Worm (Caenorhabditis elegans) whole organism, L2 larva: Measurements from ENCODE around the gene F52D2.7.

ENCODE experiments used
- C34F6.9 ChIP-seq: fragments of 150-350 bp; optimal IDR thresholded peaks from 2 replicates; lab custom pipeline; 2014; ENCODE audit warnings: missing biosample characterization, missing genetic modification characterization
- F13H6.1 ChIP-seq: sonication (generic microtip); optimal IDR thresholded peaks from 2 replicates; lab custom pipeline; 2016; ENCODE audit warnings: missing genetic modification characterization, missing compliant biosample characterization
- R02D3.7 ChIP-seq: fragments of 150-350 bp; optimal IDR thresholded peaks from 2 replicates; lab custom pipeline; 2014; ENCODE audit warnings: missing biosample characterization, missing genetic modification characterization
- Y55F3AM.14 ChIP-seq: fragments of 200-800 bp; sonication (Bioruptor generic); optimal IDR thresholded peaks from 2 replicates; lab custom pipeline; 2018; ENCODE audit warnings: mild to moderate bottlenecking, missing genetic modification characterization, missing compliant biosample characterization
- ZK546.5 ChIP-seq: sonication (generic microtip); optimal IDR thresholded peaks from 2 replicates; lab custom pipeline; 2017; ENCODE audit warnings: missing biosample characterization, missing genetic modification characterization
- alr-1 ChIP-seq: fragments of 150-350 bp; optimal IDR thresholded peaks from 2 replicates; lab custom pipeline; 2014; ENCODE audit warnings: missing biosample characterization, missing genetic modification characterization
- aly-2 ChIP-seq: fragments of 150-350 bp; optimal IDR thresholded peaks from 2 replicates; lab custom pipeline; 2014; ENCODE audit warnings: missing biosample characterization, missing genetic modification characterization
- ama-1 ChIP-seq: fragments of 150-350 bp; optimal IDR thresholded peaks from 2 replicates; lab custom pipeline; 2018; ENCODE audit warnings: inconsistent platforms
- blmp-1 ChIP-seq: sonication (generic microtip); optimal IDR thresholded peaks from 2 replicates; lab custom pipeline; 2017; ENCODE audit warnings: missing genetic modification characterization, mild to moderate bottlenecking, missing compliant biosample characterization, antibody characterized with exemption, moderate library complexity; ENCODE audit not compliant: insufficient read depth
- ceh-16 ChIP-seq: fragments of 150-350 bp; optimal IDR thresholded peaks from 2 replicates; lab custom pipeline; 2014; ENCODE audit warnings: missing biosample characterization, missing genetic modification characterization
- ceh-82 ChIP-seq: fragments of 150-350 bp; optimal IDR thresholded peaks from 2 replicates; lab custom pipeline; 2014; ENCODE audit warnings: missing biosample characterization, missing genetic modification characterization
- crh-2 ChIP-seq: sonication (generic microtip); optimal IDR thresholded peaks from 2 replicates; lab custom pipeline; 2017; ENCODE audit warnings: missing biosample characterization, missing genetic modification characterization
- dmd-4 ChIP-seq: sonication (generic microtip); optimal IDR thresholded peaks from 2 replicates; lab custom pipeline; 2017; ENCODE audit warnings: missing biosample characterization, missing genetic modification characterization
- egl-27 ChIP-seq: sonication (generic microtip); optimal IDR thresholded peaks from 3 replicates; lab custom pipeline; 2017; ENCODE audit warnings: missing biosample characterization, missing genetic modification reagents, missing genetic modification characterization
- elt-1 ChIP-seq: fragments of 150-350 bp; optimal IDR thresholded peaks from 2 replicates; lab custom pipeline; 2014; ENCODE audit warnings: missing biosample characterization, missing genetic modification characterization
- elt-3 ChIP-seq: sonication (generic microtip); optimal IDR thresholded peaks from 2 replicates; lab custom pipeline; 2017; ENCODE audit warnings: missing biosample characterization, missing genetic modification characterization
- fos-1 ChIP-seq: fragments of 150-350 bp; optimal IDR thresholded peaks from 2 replicates; lab custom pipeline; 2014; ENCODE audit warnings: missing biosample characterization, missing genetic modification characterization
- gmeb-1 ChIP-seq: fragments of 150-350 bp; optimal IDR thresholded peaks from 2 replicates; lab custom pipeline; 2014; ENCODE audit warnings: missing biosample characterization, missing genetic modification characterization
- lin-11 ChIP-seq: fragments of 150-350 bp; sonication (generic microtip); optimal IDR thresholded peaks from 2 replicates; lab custom pipeline; 2014; ENCODE audit warnings: missing biosample characterization, missing genetic modification characterization, inconsistent platforms, mixed read lengths
- lin-13 ChIP-seq: fragments of 150-350 bp; optimal IDR thresholded peaks from 2 replicates; lab custom pipeline; 2014; ENCODE audit warnings: missing biosample characterization, missing genetic modification reagents, missing genetic modification characterization
- lin-39 ChIP-seq: fragments of 150-350 bp; optimal IDR thresholded peaks from 2 replicates; lab custom pipeline; 2014; ENCODE audit warnings: missing biosample characterization, missing genetic modification reagents, missing genetic modification characterization
- lsy-2 ChIP-seq, 2 experiments: fragments of 150-350 bp in 1 of 2; sonication (generic microtip) in 1 of 2; optimal IDR thresholded peaks; 2 replicates each; lab custom pipeline; 2014 to 2017; ENCODE audit warnings: missing biosample characterization in 2 of 2, missing genetic modification characterization in 2 of 2
- mab-5 ChIP-seq: fragments of 150-350 bp; optimal IDR thresholded peaks from 2 replicates; lab custom pipeline; 2014; ENCODE audit warnings: missing biosample characterization, missing genetic modification characterization
- mbf-1 ChIP-seq: sonication (generic microtip); optimal IDR thresholded peaks from 2 replicates; lab custom pipeline; 2017; ENCODE audit warnings: missing biosample characterization, missing genetic modification characterization
- mdl-1 ChIP-seq, 2 experiments: fragments of 150-350 bp in 1 of 2; sonication (generic microtip) in 1 of 2; optimal IDR thresholded peaks; 2 replicates each; lab custom pipeline; 2017; ENCODE audit warnings: missing biosample characterization in 2 of 2, missing genetic modification characterization in 2 of 2
- nhr-10 ChIP-seq: sonication (generic microtip); optimal IDR thresholded peaks from 2 replicates; lab custom pipeline; 2017; ENCODE audit warnings: missing biosample characterization, missing genetic modification characterization
- nhr-11 ChIP-seq: fragments of 150-350 bp; optimal IDR thresholded peaks from 2 replicates; lab custom pipeline; 2014; ENCODE audit warnings: missing biosample characterization, missing genetic modification characterization
- nhr-12 ChIP-seq: fragments of 150-350 bp; optimal IDR thresholded peaks from 2 replicates; lab custom pipeline; 2014; ENCODE audit warnings: missing biosample characterization, missing genetic modification characterization
- nhr-129 ChIP-seq: fragments of 150-350 bp; optimal IDR thresholded peaks from 2 replicates; lab custom pipeline; 2014; ENCODE audit warnings: missing biosample characterization, missing genetic modification characterization
- nhr-21 ChIP-seq: fragments of 150-350 bp; optimal IDR thresholded peaks from 2 replicates; lab custom pipeline; 2014; ENCODE audit warnings: missing biosample characterization, missing genetic modification characterization
- nhr-23 ChIP-seq: fragments of 150-350 bp; optimal IDR thresholded peaks from 2 replicates; lab custom pipeline; 2014; ENCODE audit warnings: missing biosample characterization, missing genetic modification reagents, missing genetic modification characterization
- nhr-237 ChIP-seq: fragments of 150-350 bp; optimal IDR thresholded peaks from 2 replicates; lab custom pipeline; 2014; ENCODE audit warnings: missing biosample characterization, missing genetic modification characterization
- nhr-25 ChIP-seq: fragments of 150-350 bp; sonication (generic microtip); optimal IDR thresholded peaks from 3 replicates; lab custom pipeline; 2014; ENCODE audit warnings: missing biosample characterization, missing genetic modification characterization
- nhr-6 ChIP-seq: fragments of 150-350 bp; optimal IDR thresholded peaks from 2 replicates; lab custom pipeline; 2014; ENCODE audit warnings: missing biosample characterization, missing genetic modification characterization
- nhr-77 ChIP-seq: fragments of 150-350 bp; optimal IDR thresholded peaks from 2 replicates; lab custom pipeline; 2014; ENCODE audit warnings: missing biosample characterization, missing genetic modification characterization
- peb-1 ChIP-seq: fragments of 150-350 bp; optimal IDR thresholded peaks from 2 replicates; lab custom pipeline; 2014; ENCODE audit warnings: missing biosample characterization, missing genetic modification characterization
- sem-4 ChIP-seq: fragments of 150-350 bp; optimal IDR thresholded peaks from 2 replicates; lab custom pipeline; 2014; ENCODE audit warnings: missing biosample characterization, missing genetic modification reagents, missing genetic modification characterization
- skn-1 ChIP-seq: sonication (generic microtip); optimal IDR thresholded peaks from 2 replicates; lab custom pipeline; 2017; ENCODE audit warnings: missing biosample characterization, missing genetic modification characterization
- sma-3 ChIP-seq: sonication (generic microtip); optimal IDR thresholded peaks from 2 replicates; lab custom pipeline; 2016; ENCODE audit warnings: missing genetic modification reagents, missing genetic modification characterization, missing compliant biosample characterization
- sma-9 ChIP-seq, 2 experiments: fragments of 150-350 bp in 1 of 2; sonication (generic microtip) in 1 of 2; optimal IDR thresholded peaks; 2 replicates each; lab custom pipeline; 2014 to 2016; ENCODE audit warnings: missing genetic modification characterization in 2 of 2, mild to moderate bottlenecking in 1 of 2, missing biosample characterization in 1 of 2, missing compliant biosample characterization in 1 of 2, missing genetic modification reagents in 1 of 2, moderate library complexity in 1 of 2
- snpc-4 ChIP-seq: fragments of 150-350 bp; optimal IDR thresholded peaks from 2 replicates; lab custom pipeline; 2014; ENCODE audit warnings: missing biosample characterization, missing genetic modification characterization
- unc-39 ChIP-seq: fragments of 150-350 bp; optimal IDR thresholded peaks from 2 replicates; lab custom pipeline; 2014; ENCODE audit warnings: missing biosample characterization, missing genetic modification characterization
- unc-55 ChIP-seq: fragments of 150-350 bp; sonication (generic microtip); optimal IDR thresholded peaks from 3 replicates; lab custom pipeline; 2014; ENCODE audit warnings: missing biosample characterization, missing genetic modification reagents, missing genetic modification characterization
- unc-62 ChIP-seq: fragments of 150-350 bp; optimal IDR thresholded peaks from 2 replicates; lab custom pipeline; 2014; ENCODE audit warnings: missing biosample characterization, missing genetic modification reagents, missing genetic modification characterization
- zag-1 ChIP-seq: fragments of 150-350 bp; optimal IDR thresholded peaks from 2 replicates; lab custom pipeline; 2014; ENCODE audit warnings: missing biosample characterization, missing genetic modification characterization
- ztf-1 ChIP-seq: fragments of 200-800 bp; sonication (Bioruptor generic); conservative IDR thresholded peaks from 2 replicates; pipeline ENCODE4 v1.3.6; 2022; ENCODE audit warnings: missing genetic modification characterization, missing compliant biosample characterization
- ztf-11 ChIP-seq: sonication (generic microtip); optimal IDR thresholded peaks from 2 replicates; lab custom pipeline; 2017; ENCODE audit warnings: missing biosample characterization, missing genetic modification characterization
- ztf-4 ChIP-seq: fragments of 150-350 bp; optimal IDR thresholded peaks from 2 replicates; lab custom pipeline; 2014; ENCODE audit warnings: missing biosample characterization, missing genetic modification characterization

F52D2.7 gene

ce11 chrX:1959063-1959462, 3.3 kb upstream of the F52D2.7 start:
- TF ChIP-seq zag-1 (tag; lab: Kevin White, UChicago): no peak
- no peak for TF ChIP-seq R02D3.7

ce11 chrX:1960895-1961715, 1.3 kb upstream of the F52D2.7 start:
- TF ChIP-seq nhr-12 (tag; lab: Kevin White, UChicago): no peak
- no peak for TF ChIP-seq peb-1 (tag; lab: Kevin White, UChicago)
- TF ChIP-seq mdl-1 (tag; optimal IDR thresholded peaks at IDR 0.05; lab: Kevin White, UChicago): no peak
- no peak for TF ChIP-seq mab-5 (tag; lab: Kevin White, UChicago)
- TF ChIP-seq snpc-4: no peak
- no peak for TF ChIP-seq nhr-23 (tag; lab: Kevin White, UChicago)
- TF ChIP-seq ama-1: no peak
- TF ChIP-seq zag-1 (tag; lab: Kevin White, UChicago): no peak
- no peak for TF ChIP-seq ZK546.5
- peak; percentile 3 for TF ChIP-seq crh-2 (tag; lab: Kevin White, UChicago)
- no peak for TF ChIP-seq unc-39
- TF ChIP-seq nhr-77 (tag; lab: Kevin White, UChicago): no peak
- TF ChIP-seq aly-2 (tag; lab: Kevin White, UChicago): no peak
- no peak for TF ChIP-seq blmp-1 (tag; lab: Kevin White, UChicago)
- TF ChIP-seq lin-13 (GFP tag; lab: Kevin White, UChicago): peak; percentile 11
- no peak for TF ChIP-seq nhr-237 (tag; lab: Kevin White, UChicago)
- TF ChIP-seq sem-4: no peak
- no peak for TF ChIP-seq Y55F3AM.14 (GFP tag; lab: Kevin White, UChicago)
- no peak for TF ChIP-seq elt-1 (tag; lab: Kevin White, UChicago)
- no peak for TF ChIP-seq lin-11 (tag; lab: Kevin White, UChicago)
- TF ChIP-seq skn-1 (tag; lab: Kevin White, UChicago): no peak
- TF ChIP-seq mbf-1 (tag; lab: Kevin White, UChicago): no peak
- TF ChIP-seq sma-3 (GFP tag; lab: Kevin White, UChicago): peak; percentile 8
- peak; percentile 9 for TF ChIP-seq sma-9 (GFP tag; optimal IDR thresholded peaks at IDR 0.05; lab: Kevin White, UChicago)
- TF ChIP-seq sma-9 (tag; optimal IDR thresholded peaks at IDR 0.05; lab: Kevin White, UChicago): no peak
- TF ChIP-seq dmd-4 (tag; lab: Kevin White, UChicago): no peak
- peak; percentile 49 for TF ChIP-seq fos-1 (tag; lab: Kevin White, UChicago)
- peak; percentile 36 for TF ChIP-seq C34F6.9 (tag; lab: Kevin White, UChicago)
- TF ChIP-seq lsy-2 (tag; optimal IDR thresholded peaks at IDR 0.05; lab: Kevin White, UChicago): peak in 1 of 2 experiments; percentile 31
- peak; percentile 41 for TF ChIP-seq nhr-129 (tag; lab: Kevin White, UChicago)
- TF ChIP-seq nhr-10 (tag; lab: Kevin White, UChicago): no peak
- no peak for TF ChIP-seq nhr-25 (tag; lab: Kevin White, UChicago)
- peak; percentile 14 for TF ChIP-seq F13H6.1
- TF ChIP-seq lin-39 (tag; lab: Kevin White, UChicago): no peak
- no peak for TF ChIP-seq elt-3
- no peak for TF ChIP-seq nhr-6 (tag; lab: Kevin White, UChicago)
- no peak for TF ChIP-seq nhr-21 (tag; lab: Kevin White, UChicago)
- peak; percentile 7 for TF ChIP-seq gmeb-1 (tag; lab: Kevin White, UChicago)
- TF ChIP-seq ceh-16 (tag; lab: Kevin White, UChicago): no peak
- TF ChIP-seq R02D3.7: no peak
- no peak for TF ChIP-seq ceh-82 (tag; lab: Kevin White, UChicago)
- TF ChIP-seq ztf-11 (tag; lab: Kevin White, UChicago): no peak
- peak; percentile 18 for TF ChIP-seq unc-55
- no peak for TF ChIP-seq unc-62 (GFP tag; lab: Kevin White, UChicago)
- no peak for TF ChIP-seq alr-1
- TF ChIP-seq egl-27 (tag; lab: Kevin White, UChicago): no peak
- TF ChIP-seq ztf-4 (tag; lab: Kevin White, UChicago): no peak
- TF ChIP-seq ztf-1 (GFP tag; lab: Robert Waterston, UW): no peak
- TF ChIP-seq nhr-11 (tag; lab: Kevin White, UChicago): no peak
